Worm (Caenorhabditis elegans) whole organism, young adult: ENCODE results near the gene F53B7.4.

Experiments
- D2030.7 ChIP-seq: fragments of 200-800 bp; sonication (Bioruptor generic); IDR thresholded peaks from 2 replicates; pipeline ENCODE4 v1.3.6; 2022; ENCODE audit warnings: missing genetic modification reagents, missing genetic modification characterization, missing compliant biosample characterization
- F52B5.7 ChIP-seq: sonication (generic microtip); optimal IDR thresholded peaks from 2 replicates; lab custom pipeline; 2016; ENCODE audit warnings: mild to moderate bottlenecking, missing genetic modification characterization, missing compliant biosample characterization
- ceh-100 ChIP-seq: fragments of 200-800 bp; sonication (Bioruptor generic); IDR thresholded peaks from 2 replicates; pipeline ENCODE4 v1.3.6; 2022; ENCODE audit warnings: missing genetic modification reagents, missing genetic modification characterization, missing compliant biosample characterization
- egl-44 ChIP-seq: fragments of 200-800 bp; sonication (Bioruptor generic); IDR thresholded peaks from 2 replicates; pipeline ENCODE4 v1.3.6; 2022; ENCODE audit warnings: missing genetic modification reagents, missing genetic modification characterization, missing compliant biosample characterization
- him-1 ChIP-seq: sonication (generic microtip); optimal IDR thresholded peaks from 2 replicates; lab custom pipeline; 2016; ENCODE audit warnings: missing genotype, missing genetic modification reagents, missing genetic modification characterization, missing compliant biosample characterization
- let-607 ChIP-seq, 2 experiments: fragments of 200-800 bp in 1 of 2; sonication (Bioruptor generic) in 1 of 2; sonication (generic microtip) in 1 of 2; optimal IDR thresholded peaks; 2 replicates each; lab custom pipeline; 2016 to 2018; ENCODE audit warnings: mild to moderate bottlenecking in 2 of 2, missing compliant biosample characterization in 2 of 2, missing genetic modification characterization in 2 of 2, moderate library complexity in 2 of 2, missing genotype in 1 of 2
- nfya-1 ChIP-seq: sonication (generic microtip); optimal IDR thresholded peaks from 2 replicates; lab custom pipeline; 2017; ENCODE audit warnings: antibody characterized with exemption, missing compliant biosample characterization, missing genetic modification characterization, borderline replicate concordance; ENCODE audit not compliant: insufficient read depth
- nfya-2 ChIP-seq: fragments of 200-800 bp; sonication (Bioruptor generic); IDR thresholded peaks from 2 replicates; pipeline ENCODE4 v1.3.6; 2022; ENCODE audit warnings: missing genetic modification reagents, missing genetic modification characterization, missing compliant biosample characterization
- nhr-27 ChIP-seq: fragments of 200-800 bp; sonication (Bioruptor generic); optimal IDR thresholded peaks from 2 replicates; lab custom pipeline; 2018; ENCODE audit warnings: mild to moderate bottlenecking, missing genetic modification characterization, moderate library complexity, missing compliant biosample characterization
- pbrm-1 ChIP-seq: fragments of 200-800 bp; sonication (Bioruptor generic); IDR thresholded peaks from 2 replicates; pipeline ENCODE4 v1.3.6; 2022; ENCODE audit warnings: missing genetic modification reagents, missing genetic modification characterization, missing compliant biosample characterization
- pha-4 ChIP-seq: fragments of 150-350 bp; sonication (generic microtip); optimal IDR thresholded peaks from 2 replicates; lab custom pipeline; 2014; ENCODE audit warnings: missing biosample characterization, missing genetic modification reagents, missing genetic modification characterization
- sdz-38 ChIP-seq: sonication (generic microtip); optimal IDR thresholded peaks from 2 replicates; lab custom pipeline; 2016; ENCODE audit warnings: missing genotype, missing genetic modification characterization, missing compliant biosample characterization
- unc-130 ChIP-seq: sonication (generic microtip); optimal IDR thresholded peaks from 2 replicates; lab custom pipeline; 2016; ENCODE audit warnings: missing genetic modification reagents, missing genetic modification characterization, missing compliant biosample characterization
- unc-62 ChIP-seq: fragments of 150-350 bp; optimal IDR thresholded peaks from 2 replicates; lab custom pipeline; 2014; ENCODE audit warnings: missing biosample characterization, missing genetic modification reagents, missing genetic modification characterization

DNA sequence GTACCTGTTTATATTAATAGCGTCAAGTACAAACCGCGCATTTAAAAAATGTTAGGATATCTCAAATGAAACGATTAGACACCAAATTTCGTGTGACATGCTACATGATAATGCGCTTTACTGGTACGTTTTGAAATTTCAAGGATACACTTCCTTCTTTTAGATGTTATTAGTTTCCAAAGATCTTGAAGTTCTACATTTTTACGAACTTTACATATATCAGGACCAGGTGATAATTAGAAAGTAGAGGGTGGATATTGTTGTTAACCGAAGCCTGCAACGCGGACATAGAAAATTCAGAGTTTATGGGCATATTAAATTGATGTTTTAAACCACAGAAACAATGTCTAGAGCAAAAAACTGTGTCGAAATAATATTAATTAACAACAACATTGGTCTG, 10.8 kb upstream of the F53B7.4 start:
- TF ChIP-seq F52B5.7 (tag; lab: Kevin White, UChicago) = no peak
- TF ChIP-seq nfya-2 (GFP tag; lab: Robert Waterston, UW) = no peak
- TF ChIP-seq sdz-38 (tag; lab: Kevin White, UChicago) = no peak
- TF ChIP-seq nfya-1 (tag; lab: Kevin White, UChicago) = no peak
- TF ChIP-seq pha-4 = no peak
- TF ChIP-seq unc-62 (GFP tag; lab: Kevin White, UChicago) = no peak
- no peak for TF ChIP-seq D2030.7 (GFP tag; lab: Robert Waterston, UW)
- TF ChIP-seq nhr-27 (tag; lab: Kevin White, UChicago) = no peak
- TF ChIP-seq egl-44 (GFP tag; lab: Robert Waterston, UW) = no peak
- no peak for TF ChIP-seq unc-130
- no peak for TF ChIP-seq pbrm-1 (GFP tag; lab: Robert Waterston, UW)
- TF ChIP-seq ceh-100 (GFP tag; lab: Robert Waterston, UW) = no peak
- TF ChIP-seq him-1 (tag; lab: Kevin White, UChicago) = no peak
- no peak for TF ChIP-seq let-607 (tag; optimal IDR thresholded peaks at IDR 0.05; lab: Kevin White, UChicago)
